Fruit fly (Drosophila melanogaster): Measurements from ENCODE around the gene CG43993.

The CG43993 gene

dm6 chr3L:12030521-12030920 lies 1.8 kb upstream of the CG43993 start (continued):
- TF ChIP-seq Smox (GFP tag; optimal IDR thresholded peaks at IDR 0.05) (no peak), fd59A (GFP tag; optimal IDR thresholded peaks at IDR 0.05) (peak; percentile 46), Eip93F (GFP tag; optimal IDR thresholded peaks at IDR 0.05) (no peak), CG15336 (GFP tag; IDR thresholded peaks at IDR 0.05) (peak; percentile 70), svp (GFP tag) (no peak), salr (GFP tag; optimal IDR thresholded peaks at IDR 0.05) (peak; percentile 19 to 36), Eip78C (GFP tag) (peak; percentile 80), CG11762 (GFP tag; optimal IDR thresholded peaks at IDR 0.05; ENCODE audit: insufficient read depth) (peak; percentile 65), lz (GFP tag; optimal IDR thresholded peaks at IDR 0.05) (peak; percentile 15), Ets21C (GFP tag; optimal IDR thresholded peaks at IDR 0.05) (no peak), CG8119 (GFP tag; IDR thresholded peaks at IDR 0.05) (peak; percentile 65; the same call in 2 of the 3 replicates), CG9139 (GFP tag; optimal IDR thresholded peaks at IDR 0.05) (peak; percentile 15), vri (GFP tag; optimal IDR thresholded peaks at IDR 0.05) (no peak), net (GFP tag; optimal IDR thresholded peaks at IDR 0.05) (peak; percentile 51), CG6808 (GFP tag; optimal IDR thresholded peaks at IDR 0.05) (peak; percentile 58), CG3032 (tag; optimal IDR thresholded peaks at IDR 0.05) (peak; percentile 72), Gug (GFP tag; IDR thresholded peaks at IDR 0.05) (peak; percentile 58), eg (GFP tag; IDR thresholded peaks at IDR 0.05) (peak; percentile 71), CG6163 (GFP tag; IDR thresholded peaks at IDR 0.05) (peak; percentile 79), CG31627 (GFP tag; optimal IDR thresholded peaks at IDR 0.05) (peak; percentile 43)

DNA sequence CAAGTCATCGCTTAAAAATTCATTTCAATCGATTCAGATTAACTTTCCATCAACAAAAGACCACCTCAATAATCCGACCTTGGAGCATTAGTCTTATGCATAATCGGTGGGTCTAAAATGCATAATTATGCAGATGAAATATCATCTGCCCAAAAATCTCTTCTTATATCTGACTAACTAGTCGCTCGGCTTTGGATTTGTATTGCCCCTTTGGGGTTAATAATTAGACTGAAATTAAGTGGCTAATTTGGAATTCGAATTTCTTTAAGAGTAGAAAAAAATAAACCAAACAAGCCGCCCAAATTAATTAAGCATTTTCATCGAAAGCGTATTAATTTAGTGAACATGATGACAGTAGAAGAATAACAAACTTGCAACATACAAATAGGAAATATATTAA lies 4.3 kb downstream of the CG43993 start:
- TF ChIP-seq eg (GFP tag; IDR thresholded peaks at IDR 0.05) (no peak), CG1621 (tag; optimal IDR thresholded peaks at IDR 0.05) (no peak)

DNA sequence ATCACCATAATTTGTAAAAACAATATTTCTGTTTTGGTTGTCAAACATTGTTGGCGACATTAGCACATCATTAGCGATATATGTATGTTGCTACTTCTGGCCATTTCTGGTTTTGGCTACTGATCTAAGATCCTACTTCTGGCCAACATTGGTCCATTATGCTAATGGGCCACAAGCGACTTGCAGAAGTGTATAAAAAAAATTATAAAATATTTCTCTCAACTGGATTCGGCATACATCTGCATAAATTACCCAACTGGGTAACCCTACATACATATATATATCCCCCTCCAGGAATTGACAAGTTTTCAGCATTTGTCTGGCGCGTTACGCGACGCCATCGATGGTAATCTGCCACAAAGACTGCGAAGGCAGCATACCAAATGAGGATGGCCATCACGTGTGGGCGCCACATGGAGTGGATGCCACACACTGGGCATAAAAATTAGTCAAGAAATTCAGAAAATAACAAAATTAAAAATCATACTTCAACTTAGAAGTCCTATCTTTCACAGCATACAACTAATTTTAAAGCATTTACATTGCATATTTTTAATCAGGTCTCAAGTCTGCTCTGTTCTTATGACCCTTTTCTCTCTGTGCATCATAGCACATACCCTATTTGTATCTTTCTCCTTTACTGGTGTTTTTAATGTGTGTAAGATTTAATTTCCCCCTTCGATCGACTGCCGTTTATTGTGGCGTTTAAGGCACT lies 5.2 kb downstream of the CG43993 start:
- no peak for TF ChIP-seq CG8632 (GFP tag; optimal IDR thresholded peaks at IDR 0.05)
- no peak for TF ChIP-seq dac (GFP tag; optimal IDR thresholded peaks at IDR 0.05)
- TF ChIP-seq topi (GFP tag; optimal IDR thresholded peaks at IDR 0.05): peak; percentile 14
- no peak for TF ChIP-seq fd85E (GFP tag; optimal IDR thresholded peaks at IDR 0.05)
- TF ChIP-seq Met (GFP tag; optimal IDR thresholded peaks at IDR 0.05): no peak
- TF ChIP-seq CG3919 (GFP tag; optimal IDR thresholded peaks at IDR 0.05): peak; percentile 55
- TF ChIP-seq CG6163 (GFP tag; IDR thresholded peaks at IDR 0.05): peak; percentile 74
- TF ChIP-seq CG6854 (GFP tag; optimal IDR thresholded peaks at IDR 0.05): no peak
- TF ChIP-seq Hr39 (GFP tag; optimal IDR thresholded peaks at IDR 0.05): no peak
- TF ChIP-seq eg (GFP tag; IDR thresholded peaks at IDR 0.05): peak; percentile 49; the same call in 2 of the 3 replicates
- peak; percentile 49 for TF ChIP-seq CG3032 (tag; optimal IDR thresholded peaks at IDR 0.05)
- TF ChIP-seq CG9139 (GFP tag; optimal IDR thresholded peaks at IDR 0.05): no peak
- TF ChIP-seq CG11294 (GFP tag; IDR thresholded peaks at IDR 0.05): no peak
- peak; percentile 34; the same call in 1 of the 2 replicates for TF ChIP-seq Gug (GFP tag; IDR thresholded peaks at IDR 0.05)
- TF ChIP-seq CG6792 (GFP tag; optimal IDR thresholded peaks at IDR 0.05): no peak
- TF ChIP-seq CG6808 (GFP tag; optimal IDR thresholded peaks at IDR 0.05): peak; percentile 49
- peak; percentile 21 for TF ChIP-seq achi (GFP tag; optimal IDR thresholded peaks at IDR 0.05)
- peak; percentile 71 for TF ChIP-seq Eip78C (GFP tag)
- TF ChIP-seq CG11762 (GFP tag; optimal IDR thresholded peaks at IDR 0.05; ENCODE audit: insufficient read depth): peak; percentile 3
- peak; percentile 9 for TF ChIP-seq fd59A (GFP tag; optimal IDR thresholded peaks at IDR 0.05)
- TF ChIP-seq CG16779 (tag; optimal IDR thresholded peaks at IDR 0.05): no peak
- no peak for TF ChIP-seq Sox102F (GFP tag; optimal IDR thresholded peaks at IDR 0.05)
- TF ChIP-seq Smox (GFP tag; optimal IDR thresholded peaks at IDR 0.05): no peak
- no peak for TF ChIP-seq Eip93F (GFP tag; optimal IDR thresholded peaks at IDR 0.05)
- no peak for TF ChIP-seq CG34406 (GFP tag; optimal IDR thresholded peaks at IDR 0.05)
- TF ChIP-seq CG15336 (GFP tag; IDR thresholded peaks at IDR 0.05): peak; percentile 51; the same call in 1 of the 2 replicates
- TF ChIP-seq svp (GFP tag): no peak
- peak; percentile 38; the same call in 2 of the 3 replicates for TF ChIP-seq CG8119 (GFP tag; IDR thresholded peaks at IDR 0.05)
- peak; percentile 70 for TF ChIP-seq CG10669 (GFP tag; optimal IDR thresholded peaks at IDR 0.05)
- no peak for TF ChIP-seq CG10631 (GFP tag; optimal IDR thresholded peaks at IDR 0.05)
- TF ChIP-seq Sox15 (GFP tag; optimal IDR thresholded peaks at IDR 0.05): no peak
- peak; percentile 43 for TF ChIP-seq dsx (GFP tag; optimal IDR thresholded peaks at IDR 0.05; ENCODE audit: poor library complexity, severe bottlenecking)
- no peak for TF ChIP-seq fkh (GFP tag; optimal IDR thresholded peaks at IDR 0.05)
- no peak for TF ChIP-seq vri (GFP tag; optimal IDR thresholded peaks at IDR 0.05)
- no peak for TF ChIP-seq Blimp-1 (GFP tag; optimal IDR thresholded peaks at IDR 0.05)
- TF ChIP-seq lz (GFP tag; optimal IDR thresholded peaks at IDR 0.05): no peak
- TF ChIP-seq salr (GFP tag; optimal IDR thresholded peaks at IDR 0.05): no peak
- TF ChIP-seq esn (GFP tag; optimal IDR thresholded peaks at IDR 0.05): no peak
- no peak for TF ChIP-seq CG7368 (GFP tag; optimal IDR thresholded peaks at IDR 0.05)
- no peak for TF ChIP-seq Ets21C (GFP tag; optimal IDR thresholded peaks at IDR 0.05)

Data from whole organism, prepupa.